Worm (Caenorhabditis elegans) whole organism, early embryonic: Measurements from ENCODE around the gene mogs-1.

ENCODE experiments used
- F13C5.2 ChIP-seq: sonication (generic microtip); optimal IDR thresholded peaks from 2 replicates; lab custom pipeline; 2017; ENCODE audit warnings: mild to moderate bottlenecking, missing genetic modification characterization, inconsistent platforms, missing compliant biosample characterization
- aly-1 ChIP-seq: sonication (generic microtip); optimal IDR thresholded peaks from 2 replicates; lab custom pipeline; 2016; ENCODE audit warnings: missing genetic modification characterization, missing compliant biosample characterization
- ama-1 ChIP-seq: fragments of 150-350 bp; optimal IDR thresholded peaks from 2 replicates; lab custom pipeline; 2014
- ceh-36 ChIP-seq: sonication (generic microtip); optimal IDR thresholded peaks from 2 replicates; lab custom pipeline; 2016; ENCODE audit warnings: missing genetic modification characterization, inconsistent platforms, missing compliant biosample characterization
- ets-7 ChIP-seq: sonication (generic microtip); optimal IDR thresholded peaks from 2 replicates; lab custom pipeline; 2016; ENCODE audit warnings: missing genotype, missing genetic modification characterization, missing compliant biosample characterization
- flt-1 ChIP-seq: fragments of 200-800 bp; sonication (Bioruptor generic); IDR thresholded peaks from 2 replicates; pipeline ENCODE4 v1.3.6; 2022; ENCODE audit warnings: missing genetic modification characterization, missing compliant biosample characterization
- hmg-4 ChIP-seq: fragments of 200-800 bp; sonication (Bioruptor generic); optimal IDR thresholded peaks from 2 replicates; lab custom pipeline; 2018; ENCODE audit warnings: mild to moderate bottlenecking, missing genetic modification characterization, missing compliant biosample characterization
- sea-1 ChIP-seq: fragments of 200-800 bp; sonication (Bioruptor generic); conservative IDR thresholded peaks from 2 replicates; pipeline ENCODE4 v1.3.6; 2022; ENCODE audit warnings: missing genetic modification characterization, missing compliant biosample characterization

ce11 chrIV:11068314-11068713 is 46.6 kb upstream of the mogs-1 start:
- TF ChIP-seq ama-1 (lab: Kevin White, UChicago): no peak
- TF ChIP-seq ets-7 (tag; lab: Kevin White, UChicago): no peak
- TF ChIP-seq flt-1 (GFP tag; lab: Robert Waterston, UW): no peak
- TF ChIP-seq F13C5.2 (tag; lab: Kevin White, UChicago): no peak
- TF ChIP-seq sea-1: no peak
- no peak for TF ChIP-seq aly-1 (tag; lab: Kevin White, UChicago)
- no peak for TF ChIP-seq ceh-36 (tag; lab: Kevin White, UChicago)
- TF ChIP-seq hmg-4 (GFP tag; lab: Kevin White, UChicago): no peak
